Worm (Caenorhabditis elegans): Measurements from ENCODE around the gene fbxa-105.
"Not testable (repeated sequence)": the region's sequence is repeated elsewhere in the genome, so short reads cannot be mapped to it uniquely, and the experiment has no call there.

The fbxa-105 gene

DNA sequence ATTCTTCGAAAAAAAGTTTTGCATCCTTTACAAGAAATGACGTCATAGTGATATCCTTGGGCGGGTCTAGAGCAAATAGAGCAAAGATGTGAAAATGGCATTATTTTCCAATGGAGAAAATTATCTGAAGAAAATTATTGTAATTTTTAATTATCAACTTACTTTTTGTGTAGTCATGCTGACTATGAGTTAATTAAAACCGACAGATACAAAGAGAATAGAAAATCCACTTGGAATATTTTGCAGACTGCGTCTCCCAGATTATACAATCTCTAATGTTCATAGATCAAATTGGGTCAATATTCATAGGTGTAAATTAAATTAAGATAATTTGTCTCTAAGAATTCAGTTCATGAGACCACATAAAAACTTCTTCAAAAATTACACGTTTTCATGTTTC is 42.3 kb downstream of the fbxa-105 start, which contains the start of gene nhr-149:
nhr-149 (minus strand) TSS at position 101 of the 400 bp plus-strand sequence.
- no peak for TF ChIP-seq fax-1 (tag; optimal IDR thresholded peaks at IDR 0.05)
- TF ChIP-seq eyg-1 (tag; optimal IDR thresholded peaks at IDR 0.05): no peak
- TF ChIP-seq hlh-30 (tag; optimal IDR thresholded peaks at IDR 0.05; ENCODE audit: insufficient read depth): no peak
- TF ChIP-seq nhr-232 (tag; optimal IDR thresholded peaks at IDR 0.05): no peak
- TF ChIP-seq ttx-3 (tag; optimal IDR thresholded peaks at IDR 0.05): no peak
- no peak for TF ChIP-seq nhr-11 (tag; optimal IDR thresholded peaks at IDR 0.05)
- no peak for TF ChIP-seq ceh-24 (tag; optimal IDR thresholded peaks at IDR 0.05)
- no peak for TF ChIP-seq C08G9.2 (tag; optimal IDR thresholded peaks at IDR 0.05)
- TF ChIP-seq zip-5 (tag; optimal IDR thresholded peaks at IDR 0.05): no peak
- TF ChIP-seq pag-3 (tag; optimal IDR thresholded peaks at IDR 0.05; ENCODE audit: borderline replicate concordance): no peak
- TF ChIP-seq C38D4.7 (GFP tag; optimal IDR thresholded peaks at IDR 0.05): no peak
- TF ChIP-seq rnt-1 (tag; optimal IDR thresholded peaks at IDR 0.05): no peak
- TF ChIP-seq ceh-9 (tag; optimal IDR thresholded peaks at IDR 0.05): no peak

DNA sequence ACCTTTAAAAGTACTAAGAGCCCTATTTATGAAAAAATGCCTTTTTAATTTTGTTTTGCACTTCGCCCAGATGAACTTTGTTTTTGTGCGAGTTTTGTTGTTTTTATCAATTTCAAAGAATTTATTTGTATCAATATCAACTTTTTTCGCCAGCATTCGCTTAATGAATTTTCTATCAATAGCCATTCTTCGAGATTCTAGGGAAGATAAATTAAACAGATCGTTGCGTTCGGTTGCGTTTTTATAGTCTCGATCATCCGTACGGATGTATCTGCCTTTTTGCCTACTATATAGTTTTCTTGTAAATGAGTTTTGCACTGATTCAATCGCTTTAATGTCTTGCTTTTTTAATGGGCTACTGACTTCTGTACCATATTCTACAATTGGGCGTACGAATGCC is 46.3 kb downstream of the fbxa-105 start, which contains the start of gene nhr-147:
nhr-147 (plus strand) TSS at position 301 of the 400 bp plus-strand sequence.
- not testable (repeated sequence) for TF ChIP-seq madf-2, ahr-1, fkh-6 (tag; optimal IDR thresholded peaks at IDR 0.05)

DNA sequence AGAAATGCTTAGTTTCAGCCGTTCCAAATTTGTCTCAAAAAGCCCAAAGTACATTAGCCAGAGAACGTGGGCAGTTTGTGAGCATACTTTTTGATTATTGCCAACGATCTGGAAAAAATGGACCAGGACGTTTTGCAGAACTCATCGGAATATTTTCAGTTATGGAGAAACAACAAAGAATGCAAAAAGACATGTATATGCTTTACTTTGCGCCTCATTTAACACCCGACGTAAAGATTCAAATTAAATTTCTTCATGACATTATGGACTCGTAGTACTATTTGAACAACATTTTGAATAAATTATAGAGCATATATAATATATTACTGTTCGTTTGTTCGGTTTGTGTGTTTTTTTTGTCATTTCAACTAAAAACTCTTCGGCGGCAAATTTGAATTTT is 48.3 kb downstream of the fbxa-105 start, which contains the start of gene srh-244:
srh-244 (plus strand) TSS at position 301 of the 400 bp plus-strand sequence.
- TF ChIP-seq ceh-24 (tag; optimal IDR thresholded peaks at IDR 0.05) (no peak), pat-9 (tag; optimal IDR thresholded peaks at IDR 0.05) (no peak), ceh-22 (tag; optimal IDR thresholded peaks at IDR 0.05) (no peak), unc-42 (tag; optimal IDR thresholded peaks at IDR 0.05) (no peak), lim-6 (tag; optimal IDR thresholded peaks at IDR 0.05) (no peak), elt-4 (tag; optimal IDR thresholded peaks at IDR 0.05) (no peak), elt-2 (tag; optimal IDR thresholded peaks at IDR 0.05) (no peak), T23F11.4 (GFP tag; optimal IDR thresholded peaks at IDR 0.05) (no peak), ceh-45 (GFP tag; IDR thresholded peaks at IDR 0.05) (no peak), syd-9 (tag; optimal IDR thresholded peaks at IDR 0.05) (no peak), pros-1 (tag; optimal IDR thresholded peaks at IDR 0.05) (no peak), fkh-6 (tag; optimal IDR thresholded peaks at IDR 0.05) (no peak), dmd-4 (tag; optimal IDR thresholded peaks at IDR 0.05; ENCODE audit: borderline replicate concordance) (no peak)

DNA sequence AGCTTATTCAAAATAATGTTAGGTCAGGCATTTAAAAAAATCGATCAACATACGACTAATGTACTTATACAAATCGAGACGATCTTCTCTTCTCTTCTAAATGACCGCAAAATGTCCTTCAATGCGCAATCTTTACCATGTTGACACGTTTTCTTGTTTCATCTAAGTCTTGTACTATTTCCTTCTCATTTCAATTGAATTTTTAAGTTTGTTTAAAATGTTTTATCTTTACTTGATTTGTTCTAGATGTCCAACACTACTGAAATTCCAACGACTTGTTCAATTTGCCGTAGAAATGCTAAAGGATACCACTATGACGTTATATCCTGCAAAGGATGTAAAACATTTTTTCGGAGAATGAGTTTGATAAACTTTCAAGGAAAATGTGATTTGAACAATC is 49.9 kb downstream of the fbxa-105 start, which contains the start of the genes nhr-263 and nhr-148:
nhr-263 (minus strand) TSS at position 101 of the 400 bp plus-strand sequence.
nhr-148 (plus strand) TSS at position 215 of the 400 bp plus-strand sequence.
- TF ChIP-seq npax-4 (tag; optimal IDR thresholded peaks at IDR 0.05) (no peak), K02D7.2 (tag; optimal IDR thresholded peaks at IDR 0.05) (no peak), ceh-2 (tag; optimal IDR thresholded peaks at IDR 0.05) (no peak), nhr-232 (tag; optimal IDR thresholded peaks at IDR 0.05) (no peak), F13H6.1 (tag; optimal IDR thresholded peaks at IDR 0.05) (no peak), ceh-24 (tag; optimal IDR thresholded peaks at IDR 0.05) (no peak), ceh-48 (tag; optimal IDR thresholded peaks at IDR 0.05) (no peak), C38D4.7 (GFP tag; optimal IDR thresholded peaks at IDR 0.05) (no peak), ceh-22 (tag; optimal IDR thresholded peaks at IDR 0.05) (no peak), che-1 (tag; optimal IDR thresholded peaks at IDR 0.05) (no peak), elt-2 (tag; optimal IDR thresholded peaks at IDR 0.05) (no peak), nhr-11 (tag; optimal IDR thresholded peaks at IDR 0.05) (no peak), sox-2 (GFP tag; IDR thresholded peaks at IDR 0.05) (no peak), ceh-31 (tag; optimal IDR thresholded peaks at IDR 0.05) (no peak), rnt-1 (tag; optimal IDR thresholded peaks at IDR 0.05) (no peak), pha-2 (tag; optimal IDR thresholded peaks at IDR 0.05) (no peak)
